Worm (Caenorhabditis elegans) whole organism, young adult: Measurements from ENCODE around the gene F02H6.6.
A peak's percentile ranks its signal among the peaks of the same experiment; 100 is the strongest.

ENCODE experiments used
- B0019.2 ChIP-seq: fragments of 200-800 bp; sonication (Bioruptor generic); conservative IDR thresholded peaks from 2 replicates; pipeline ENCODE4 v1.3.6; 2022; ENCODE audit warnings: missing genetic modification reagents, missing genetic modification characterization, missing compliant biosample characterization
- B0261.1 ChIP-seq: sonication (generic microtip); optimal IDR thresholded peaks from 2 replicates; lab custom pipeline; 2016; ENCODE audit warnings: mild to moderate bottlenecking, missing genetic modification characterization, moderate library complexity, missing compliant biosample characterization
- C06A6.2 ChIP-seq: fragments of 200-800 bp; sonication (Bioruptor generic); conservative IDR thresholded peaks from 2 replicates; pipeline ENCODE4 v1.3.6; 2022; ENCODE audit warnings: missing genetic modification characterization, missing compliant biosample characterization
- C17E4.6 ChIP-seq: fragments of 200-800 bp; sonication (Bioruptor generic); IDR thresholded peaks from 2 replicates; pipeline ENCODE4 v1.3.6; 2022; ENCODE audit warnings: missing genetic modification reagents, missing genetic modification characterization, missing compliant biosample characterization
- F22D6.2 ChIP-seq: sonication (generic microtip); optimal IDR thresholded peaks from 2 replicates; lab custom pipeline; 2016; ENCODE audit warnings: mild to moderate bottlenecking, missing genetic modification characterization, missing compliant biosample characterization
- F37B4.10 ChIP-seq: fragments of 200-800 bp; sonication (Bioruptor generic); IDR thresholded peaks from 2 replicates; pipeline ENCODE4 v1.3.6; 2022; ENCODE audit warnings: missing genetic modification characterization, missing compliant biosample characterization
- F49E8.2 ChIP-seq: sonication (generic microtip); optimal IDR thresholded peaks from 3 replicates; lab custom pipeline; 2017; ENCODE audit warnings: missing genetic modification characterization, mild to moderate bottlenecking, missing compliant biosample characterization, antibody characterized with exemption, moderate library complexity; ENCODE audit not compliant: insufficient read depth
- T26A5.8 ChIP-seq: sonication (generic microtip); optimal IDR thresholded peaks from 2 replicates; lab custom pipeline; 2016; ENCODE audit warnings: missing genetic modification characterization, missing compliant biosample characterization
- akir-1 ChIP-seq: fragments of 200-800 bp; sonication (Bioruptor generic); optimal IDR thresholded peaks from 2 replicates; lab custom pipeline; 2018; ENCODE audit warnings: mild to moderate bottlenecking, missing genetic modification characterization, moderate library complexity, missing compliant biosample characterization
- ama-1 ChIP-seq, 3 experiments: fragments of 150-350 bp in 1 of 3; sonication (generic microtip) in 2 of 3; optimal IDR thresholded peaks; 2 replicates each; lab custom pipeline; 2014 to 2018; ENCODE audit warnings: missing biosample characterization in 2 of 3, missing genetic modification characterization in 2 of 3, missing genetic modification reagents in 2 of 3
- aptf-2 ChIP-seq: fragments of 200-800 bp; sonication (Bioruptor generic); conservative IDR thresholded peaks from 2 replicates; pipeline ENCODE4 v1.3.6; 2022; ENCODE audit warnings: missing genetic modification reagents, missing genetic modification characterization, missing compliant biosample characterization
- aptf-3 ChIP-seq: fragments of 200-800 bp; sonication (Bioruptor generic); IDR thresholded peaks from 2 replicates; pipeline ENCODE4 v1.3.6; 2022; ENCODE audit warnings: missing genetic modification characterization, missing compliant biosample characterization
- atf-7 ChIP-seq: sonication (generic microtip); optimal IDR thresholded peaks from 2 replicates; lab custom pipeline; 2017; ENCODE audit warnings: mild to moderate bottlenecking, missing genetic modification characterization, missing compliant biosample characterization
- attf-3 ChIP-seq: fragments of 200-800 bp; sonication (Bioruptor generic); conservative IDR thresholded peaks from 2 replicates; pipeline ENCODE4 v1.3.6; 2022; ENCODE audit warnings: missing genetic modification reagents, missing genetic modification characterization, missing compliant biosample characterization
- attf-5 ChIP-seq: fragments of 200-800 bp; sonication (Bioruptor generic); optimal IDR thresholded peaks from 2 replicates; lab custom pipeline; 2018; ENCODE audit warnings: mild to moderate bottlenecking, missing genetic modification characterization, missing compliant biosample characterization
- ceh-27 ChIP-seq: fragments of 200-800 bp; sonication (Bioruptor generic); optimal IDR thresholded peaks from 2 replicates; lab custom pipeline; 2018; ENCODE audit warnings: mild to moderate bottlenecking, missing genetic modification characterization, moderate library complexity, missing compliant biosample characterization
- ceh-79 ChIP-seq: sonication (generic microtip); optimal IDR thresholded peaks from 2 replicates; lab custom pipeline; 2017; ENCODE audit warnings: mild to moderate bottlenecking, missing genetic modification characterization, missing compliant biosample characterization
- ceh-91 ChIP-seq: fragments of 200-800 bp; sonication (Bioruptor generic); IDR thresholded peaks from 2 replicates; pipeline ENCODE4 v1.3.6; 2022; ENCODE audit warnings: missing genetic modification reagents, missing genetic modification characterization, missing compliant biosample characterization
- chd-7 ChIP-seq: sonication (generic microtip); optimal IDR thresholded peaks from 2 replicates; lab custom pipeline; 2016; ENCODE audit warnings: mild to moderate bottlenecking, missing genetic modification characterization, moderate library complexity, missing compliant biosample characterization
- dox-1 ChIP-seq: fragments of 200-800 bp; sonication (Bioruptor generic); IDR thresholded peaks from 2 replicates; pipeline ENCODE4 v1.3.6; 2022; ENCODE audit warnings: missing genetic modification reagents, missing genetic modification characterization, missing compliant biosample characterization
- dpl-1 ChIP-seq: fragments of 150-350 bp; optimal IDR thresholded peaks from 2 replicates; lab custom pipeline; 2014; ENCODE audit warnings: missing biosample characterization, missing genetic modification reagents, missing genetic modification characterization
- efl-1 ChIP-seq: fragments of 150-350 bp; optimal IDR thresholded peaks from 2 replicates; lab custom pipeline; 2014; ENCODE audit warnings: missing biosample characterization, missing genetic modification reagents, missing genetic modification characterization
- gei-17 ChIP-seq: fragments of 200-800 bp; sonication (Bioruptor generic); optimal IDR thresholded peaks from 2 replicates; lab custom pipeline; 2018; ENCODE audit warnings: mild to moderate bottlenecking, missing genetic modification characterization, missing compliant biosample characterization
- him-1 ChIP-seq: sonication (generic microtip); optimal IDR thresholded peaks from 2 replicates; lab custom pipeline; 2016; ENCODE audit warnings: missing genotype, missing genetic modification reagents, missing genetic modification characterization, missing compliant biosample characterization
- hrde-1 ChIP-seq: sonication (generic microtip); optimal IDR thresholded peaks from 2 replicates; lab custom pipeline; 2016; ENCODE audit warnings: missing genetic modification characterization, mild to moderate bottlenecking, missing compliant biosample characterization, moderate library complexity, missing genotype, missing genetic modification reagents, borderline replicate concordance
- lir-1 ChIP-seq: fragments of 200-800 bp; sonication (Bioruptor generic); conservative IDR thresholded peaks from 2 replicates; pipeline ENCODE4 v1.3.6; 2022; ENCODE audit warnings: missing genetic modification reagents, missing genetic modification characterization, missing compliant biosample characterization
- lsl-1 ChIP-seq: fragments of 200-800 bp; sonication (Bioruptor generic); optimal IDR thresholded peaks from 2 replicates; lab custom pipeline; 2018; ENCODE audit warnings: mild to moderate bottlenecking, missing genetic modification characterization, moderate library complexity, missing compliant biosample characterization
- madf-6 ChIP-seq: fragments of 200-800 bp; sonication (Bioruptor generic); IDR thresholded peaks from 2 replicates; pipeline ENCODE4 v1.3.6; 2022; ENCODE audit warnings: missing genetic modification reagents, missing genetic modification characterization, missing compliant biosample characterization
- madf-8 ChIP-seq: fragments of 200-800 bp; sonication (Bioruptor generic); conservative IDR thresholded peaks from 2 replicates; pipeline ENCODE4 v1.3.6; 2022; ENCODE audit warnings: missing genetic modification reagents, missing genetic modification characterization, missing compliant biosample characterization
- mcd-1 ChIP-seq: fragments of 200-800 bp; sonication (Bioruptor generic); IDR thresholded peaks from 2 replicates; pipeline ENCODE4 v1.3.6; 2022; ENCODE audit warnings: missing genetic modification reagents, missing genetic modification characterization, missing compliant biosample characterization
- mes-4 ChIP-seq: sonication (generic microtip); optimal IDR thresholded peaks from 2 replicates; lab custom pipeline; 2016; ENCODE audit warnings: missing genotype, missing genetic modification characterization, missing compliant biosample characterization
- nfya-2 ChIP-seq: fragments of 200-800 bp; sonication (Bioruptor generic); IDR thresholded peaks from 2 replicates; pipeline ENCODE4 v1.3.6; 2022; ENCODE audit warnings: missing genetic modification reagents, missing genetic modification characterization, missing compliant biosample characterization
- pbrm-1 ChIP-seq: fragments of 200-800 bp; sonication (Bioruptor generic); IDR thresholded peaks from 2 replicates; pipeline ENCODE4 v1.3.6; 2022; ENCODE audit warnings: missing genetic modification reagents, missing genetic modification characterization, missing compliant biosample characterization
- rpc-1 ChIP-seq, 2 experiments: fragments of 150-350 bp in 1 of 2; sonication (generic microtip) in 1 of 2; optimal IDR thresholded peaks; 2 replicates each; lab custom pipeline; 2014 to 2018; ENCODE audit warnings: missing biosample characterization in 1 of 2, missing genetic modification characterization in 1 of 2, missing genetic modification reagents in 1 of 2, missing genotype in 1 of 2
- snpc-1.1 ChIP-seq: sonication (generic microtip); optimal IDR thresholded peaks from 2 replicates; lab custom pipeline; 2017; ENCODE audit warnings: missing genetic modification characterization, mild to moderate bottlenecking, missing compliant biosample characterization, antibody characterized with exemption, moderate library complexity, missing genotype, missing genetic modification reagents; ENCODE audit not compliant: insufficient read depth
- snpc-4 ChIP-seq, 5 experiments: fragments of 150-350 bp in 1 of 5; sonication (generic microtip) in 4 of 5; optimal IDR thresholded peaks; 2 replicates each; lab custom pipeline; 2014 to 2018; ENCODE audit warnings: missing genetic modification characterization in 5 of 5, missing biosample characterization in 3 of 5, antibody characterized with exemption in 2 of 5, mild to moderate bottlenecking in 2 of 5, missing compliant biosample characterization in 2 of 5, missing genotype in 2 of 5, moderate library complexity in 2 of 5, missing genetic modification reagents in 1 of 5
- tbx-9 ChIP-seq: sonication (generic microtip); optimal IDR thresholded peaks from 2 replicates; lab custom pipeline; 2016; ENCODE audit warnings: borderline replicate concordance, missing genetic modification characterization, inconsistent platforms, missing compliant biosample characterization
- unc-130 ChIP-seq: sonication (generic microtip); optimal IDR thresholded peaks from 2 replicates; lab custom pipeline; 2016; ENCODE audit warnings: missing genetic modification reagents, missing genetic modification characterization, missing compliant biosample characterization
- ztf-22 ChIP-seq: fragments of 200-800 bp; sonication (Bioruptor generic); optimal IDR thresholded peaks from 2 replicates; lab custom pipeline; 2018; ENCODE audit warnings: mild to moderate bottlenecking, missing genetic modification characterization, moderate library complexity, missing compliant biosample characterization
- ztf-28 ChIP-seq: fragments of 200-800 bp; sonication (Bioruptor generic); IDR thresholded peaks from 2 replicates; pipeline ENCODE4 v1.3.6; 2022; ENCODE audit warnings: missing genetic modification reagents, missing genetic modification characterization, missing compliant biosample characterization
- ztf-6 ChIP-seq: fragments of 200-800 bp; sonication (Bioruptor generic); IDR thresholded peaks from 2 replicates; pipeline ENCODE4 v1.3.6; 2022; ENCODE audit warnings: missing genetic modification reagents, missing genetic modification characterization, missing compliant biosample characterization

F02H6.6 gene

DNA sequence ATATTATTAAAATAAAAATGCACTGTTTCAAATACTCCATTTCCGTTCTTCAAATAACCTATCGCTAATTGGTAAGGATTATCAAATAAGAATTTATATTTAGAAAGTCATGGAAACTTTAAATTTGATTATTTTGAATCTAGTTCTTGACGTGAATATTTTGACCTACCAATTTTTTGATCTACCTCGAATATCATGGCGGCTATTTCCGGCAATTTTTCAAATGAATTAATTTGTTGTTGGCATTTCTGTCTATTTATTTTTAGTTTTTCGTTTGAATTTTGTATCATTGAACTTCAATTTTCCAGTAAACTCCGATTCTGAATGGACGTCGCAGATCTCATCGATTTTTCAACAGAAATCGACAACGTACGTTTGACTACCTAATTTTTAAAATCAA lies 27.5 kb downstream of the F02H6.6 start, which contains the start of gene F02H6.3:
Gene F02H6.3 (plus strand): TSS at position 266 of the 400 bp plus-strand sequence.
- peak; percentile 66 for TF ChIP-seq madf-6 (GFP tag; lab: Robert Waterston, UW)
- peak; percentile 17 for TF ChIP-seq dpl-1 (GFP tag; lab: Kevin White, UChicago)
- no peak for TF ChIP-seq snpc-1.1 (tag; lab: Kevin White, UChicago)
- TF ChIP-seq efl-1 (GFP tag; lab: Kevin White, UChicago) = peak; percentile 73
- no peak for TF ChIP-seq tbx-9 (tag; lab: Kevin White, UChicago)
- no peak for TF ChIP-seq snpc-4 (GFP tag; optimal IDR thresholded peaks at IDR 0.05; lab: Kevin White, UChicago)
- peak in 1 of 4 experiments; percentile 3 for TF ChIP-seq snpc-4 (tag; optimal IDR thresholded peaks at IDR 0.05; lab: Kevin White, UChicago)
- peak; percentile 22; the same call in 1 of the 2 replicates for TF ChIP-seq madf-8
- TF ChIP-seq F22D6.2 (tag; lab: Kevin White, UChicago) = no peak
- TF ChIP-seq ztf-22 (GFP tag; lab: Kevin White, UChicago) = no peak
- TF ChIP-seq chd-7 (tag; lab: Kevin White, UChicago) = no peak
- TF ChIP-seq ztf-28 = no peak

ce11 chrIV:14196176-14196575 lies 34.5 kb downstream of the F02H6.6 start, which contains the start of gene F02H6.2:
F02H6.2 (plus strand) TSS chrIV:14196476.
- TF ChIP-seq dpl-1 (GFP tag; lab: Kevin White, UChicago) (peak; percentile 15), ceh-27 (GFP tag; lab: Kevin White, UChicago) (no peak), madf-6 (GFP tag; lab: Robert Waterston, UW) (peak; percentile 49; the same call in 1 of the 2 replicates), snpc-4 (GFP tag; optimal IDR thresholded peaks at IDR 0.05; lab: Kevin White, UChicago) (no peak), snpc-4 (tag; optimal IDR thresholded peaks at IDR 0.05; lab: Kevin White, UChicago) (peak in 1 of 4 experiments; percentile 29), efl-1 (GFP tag; lab: Kevin White, UChicago) (peak; percentile 49)

DNA sequence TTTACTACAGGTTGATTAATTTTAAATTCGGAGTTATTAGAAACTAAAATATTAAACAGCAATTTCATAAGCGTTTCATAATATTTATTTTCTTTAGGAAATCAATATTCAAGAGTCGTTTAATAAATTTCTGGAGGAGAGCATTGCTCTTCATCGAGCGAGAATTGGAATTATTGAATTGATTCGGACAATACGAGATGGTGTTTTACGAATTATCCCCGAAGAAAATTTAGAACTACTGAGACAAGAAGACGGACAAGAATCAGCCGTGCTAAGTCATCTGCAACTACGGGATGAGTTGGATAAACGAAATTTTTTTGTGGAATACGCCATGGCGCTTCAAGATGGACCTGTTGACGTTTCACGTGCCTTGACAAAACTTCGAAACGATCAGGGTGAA lies 36.4 kb downstream of the F02H6.6 start:
- TF ChIP-seq mcd-1 (GFP tag; lab: Robert Waterston, UW) = no peak
- no peak for TF ChIP-seq dox-1 (GFP tag; lab: Robert Waterston, UW)
- no peak for TF ChIP-seq ceh-79 (tag; lab: Kevin White, UChicago)
- TF ChIP-seq aptf-3 (GFP tag; lab: Robert Waterston, UW) = no peak
- TF ChIP-seq atf-7 (tag; lab: Kevin White, UChicago) = no peak
- no peak for TF ChIP-seq ztf-6 (GFP tag; lab: Robert Waterston, UW)
- no peak for TF ChIP-seq ama-1 (optimal IDR thresholded peaks at IDR 0.05; lab: Kevin White, UChicago)
- TF ChIP-seq ama-1 (GFP tag; optimal IDR thresholded peaks at IDR 0.05; lab: Kevin White, UChicago) = no peak
- no peak for TF ChIP-seq unc-130 (GFP tag; lab: Kevin White, UChicago)
- TF ChIP-seq him-1 = no peak
- TF ChIP-seq ztf-28 = no peak
- no peak for TF ChIP-seq B0019.2 (GFP tag; lab: Robert Waterston, UW)
- no peak for TF ChIP-seq attf-3 (GFP tag; lab: Robert Waterston, UW)
- no peak for TF ChIP-seq mes-4 (tag; lab: Kevin White, UChicago)
- no peak for TF ChIP-seq hrde-1 (tag; lab: Kevin White, UChicago)
- TF ChIP-seq lsl-1 (GFP tag; lab: Kevin White, UChicago) = no peak
- TF ChIP-seq ceh-27 (GFP tag; lab: Kevin White, UChicago) = no peak

DNA sequence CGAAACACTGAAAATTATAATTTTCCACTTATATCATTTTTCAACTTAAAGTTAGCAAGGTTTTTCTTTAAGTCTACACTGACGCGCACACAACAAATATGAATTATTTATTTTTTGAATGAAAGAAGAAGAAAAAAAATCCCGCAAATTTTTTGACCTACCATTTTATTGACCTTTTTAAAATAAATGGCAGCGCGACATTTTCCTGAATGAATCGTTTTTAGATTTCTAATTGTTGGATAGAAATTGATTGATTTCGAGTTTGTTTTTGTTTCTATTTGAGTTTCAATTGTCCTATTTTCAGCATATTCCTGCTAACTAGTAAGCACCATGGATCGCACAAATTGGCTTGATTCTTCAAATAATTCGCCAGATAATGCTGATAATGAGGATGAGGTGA lies 37.5 kb downstream of the F02H6.6 start, which contains the start of gene K01G12.3:
Gene K01G12.3 (plus strand): TSS at position 301 of the 400 bp plus-strand sequence.
- TF ChIP-seq mes-4 (tag; lab: Kevin White, UChicago) (no peak), attf-5 (GFP tag; lab: Kevin White, UChicago) (no peak), akir-1 (GFP tag; lab: Kevin White, UChicago) (no peak), F49E8.2 (tag; lab: Kevin White, UChicago) (no peak), C06A6.2 (no peak), atf-7 (tag; lab: Kevin White, UChicago) (no peak), aptf-2 (GFP tag; lab: Robert Waterston, UW) (no peak), ceh-91 (no peak), B0261.1 (no peak), lir-1 (GFP tag; lab: Robert Waterston, UW) (no peak), rpc-1 (optimal IDR thresholded peaks at IDR 0.05; lab: Kevin White, UChicago) (no peak), rpc-1 (tag; optimal IDR thresholded peaks at IDR 0.05; lab: Kevin White, UChicago) (no peak), gei-17 (GFP tag; lab: Kevin White, UChicago) (no peak), F37B4.10 (GFP tag; lab: Robert Waterston, UW) (no peak), C17E4.6 (no peak), nfya-2 (no peak), pbrm-1 (no peak), T26A5.8 (tag; lab: Kevin White, UChicago) (no peak)
